Worm (Caenorhabditis elegans) whole organism, early embryonic: ENCODE results near the gene srh-70.

Source experiments
- B0310.2 ChIP-seq: sonication (generic microtip); optimal IDR thresholded peaks from 2 replicates; lab custom pipeline; 2016; ENCODE audit warnings: mild to moderate bottlenecking, missing genetic modification characterization, missing compliant biosample characterization
- F13C5.2 ChIP-seq: sonication (generic microtip); optimal IDR thresholded peaks from 2 replicates; lab custom pipeline; 2017; ENCODE audit warnings: mild to moderate bottlenecking, missing genetic modification characterization, inconsistent platforms, missing compliant biosample characterization
- aly-1 ChIP-seq: sonication (generic microtip); optimal IDR thresholded peaks from 2 replicates; lab custom pipeline; 2016; ENCODE audit warnings: missing genetic modification characterization, missing compliant biosample characterization
- ama-1 ChIP-seq: fragments of 150-350 bp; optimal IDR thresholded peaks from 2 replicates; lab custom pipeline; 2014
- ceh-13 ChIP-seq: fragments of 200-800 bp; sonication (Bioruptor generic); optimal IDR thresholded peaks from 2 replicates; lab custom pipeline; 2018; ENCODE audit warnings: mild to moderate bottlenecking, missing genetic modification characterization, missing compliant biosample characterization
- ceh-36 ChIP-seq: sonication (generic microtip); optimal IDR thresholded peaks from 2 replicates; lab custom pipeline; 2016; ENCODE audit warnings: missing genetic modification characterization, inconsistent platforms, missing compliant biosample characterization
- ets-7 ChIP-seq: sonication (generic microtip); optimal IDR thresholded peaks from 2 replicates; lab custom pipeline; 2016; ENCODE audit warnings: missing genotype, missing genetic modification characterization, missing compliant biosample characterization
- flt-1 ChIP-seq: fragments of 200-800 bp; sonication (Bioruptor generic); IDR thresholded peaks from 2 replicates; pipeline ENCODE4 v1.3.6; 2022; ENCODE audit warnings: missing genetic modification characterization, missing compliant biosample characterization
- hmbx-1 ChIP-seq: sonication (generic microtip); optimal IDR thresholded peaks from 2 replicates; lab custom pipeline; 2016; ENCODE audit warnings: mild to moderate bottlenecking, missing genetic modification characterization, missing compliant biosample characterization
- hmg-4 ChIP-seq: fragments of 200-800 bp; sonication (Bioruptor generic); optimal IDR thresholded peaks from 2 replicates; lab custom pipeline; 2018; ENCODE audit warnings: mild to moderate bottlenecking, missing genetic modification characterization, missing compliant biosample characterization
- hnd-1 ChIP-seq: sonication (generic microtip); optimal IDR thresholded peaks from 2 replicates; lab custom pipeline; 2016; ENCODE audit warnings: missing genetic modification characterization, missing compliant biosample characterization
- pes-1 ChIP-seq: fragments of 200-800 bp; sonication (Bioruptor generic); IDR thresholded peaks from 2 replicates; pipeline ENCODE4 v1.3.6; 2022; ENCODE audit warnings: missing genetic modification reagents, missing genetic modification characterization, missing compliant biosample characterization
- scrt-1 ChIP-seq: fragments of 200-800 bp; sonication (Bioruptor generic); IDR thresholded peaks from 2 replicates; pipeline ENCODE4 v1.3.6; 2022; ENCODE audit warnings: missing genetic modification characterization, missing compliant biosample characterization
- sea-1 ChIP-seq: fragments of 200-800 bp; sonication (Bioruptor generic); conservative IDR thresholded peaks from 2 replicates; pipeline ENCODE4 v1.3.6; 2022; ENCODE audit warnings: missing genetic modification characterization, missing compliant biosample characterization
- tbx-11 ChIP-seq: fragments of 200-800 bp; sonication (Bioruptor generic); IDR thresholded peaks from 2 replicates; pipeline ENCODE4 v1.3.6; 2022; ENCODE audit warnings: missing genetic modification characterization, missing compliant biosample characterization
- tbx-37 ChIP-seq: fragments of 200-800 bp; sonication (Bioruptor generic); conservative IDR thresholded peaks from 2 replicates; pipeline ENCODE4 v1.3.6; 2022; ENCODE audit warnings: missing genetic modification reagents, missing genetic modification characterization, missing compliant biosample characterization
- tra-4 ChIP-seq: sonication (generic microtip); optimal IDR thresholded peaks from 2 replicates; lab custom pipeline; 2017; ENCODE audit warnings: missing genetic modification characterization, missing compliant biosample characterization

srh-70 gene

DNA sequence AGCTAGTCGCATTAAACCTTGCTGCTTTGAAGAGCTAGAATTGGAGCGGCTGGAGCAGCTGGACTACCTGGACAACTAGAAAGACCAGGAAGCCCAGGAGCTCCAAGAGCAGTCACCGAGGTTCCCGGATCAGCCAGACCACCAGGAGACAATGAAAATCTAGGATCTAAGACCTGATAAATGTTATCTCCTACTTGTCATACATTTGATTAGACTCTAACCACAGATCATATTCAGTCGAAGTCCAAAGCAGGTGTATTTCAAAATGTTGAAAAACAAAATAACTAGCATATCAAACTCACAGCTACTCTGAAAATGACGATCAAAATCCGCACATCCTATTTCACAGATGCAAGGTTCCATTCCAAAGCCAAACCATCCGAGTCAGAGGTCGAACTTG, 26.7 kb downstream of the srh-70 start, which contains the start of gene srz-6:
Gene srz-6 (plus strand): TSS at position 301 of the 400 bp plus-strand sequence.
- TF ChIP-seq tbx-11 (GFP tag; lab: Robert Waterston, UW) (no peak), hmg-4 (no peak), tra-4 (tag; lab: Kevin White, UChicago) (no peak), ets-7 (tag; lab: Kevin White, UChicago) (no peak), scrt-1 (GFP tag; lab: Robert Waterston, UW) (no peak), B0310.2 (tag; lab: Kevin White, UChicago) (no peak), ceh-13 (GFP tag; lab: Kevin White, UChicago) (no peak), F13C5.2 (tag; lab: Kevin White, UChicago) (no peak), hmbx-1 (tag; lab: Kevin White, UChicago) (no peak), tbx-37 (no peak), pes-1 (GFP tag; lab: Robert Waterston, UW) (no peak)

- TF ChIP-seq tbx-37 (no peak), F13C5.2 (tag; lab: Kevin White, UChicago) (no peak), aly-1 (no peak), ceh-36 (tag; lab: Kevin White, UChicago) (no peak)
Measured at ce11 chrII:12489903-12490302, 28.8 kb downstream of the srh-70 start, which contains the start of gene T21B4.15. TSS of gene T21B4.15 (plus strand) at chrII:12490203.

- TF ChIP-seq hmg-4 (no peak), ets-7 (tag; lab: Kevin White, UChicago) (no peak), B0310.2 (tag; lab: Kevin White, UChicago) (no peak), aly-1 (no peak), F13C5.2 (tag; lab: Kevin White, UChicago) (no peak), tra-4 (tag; lab: Kevin White, UChicago) (no peak), scrt-1 (GFP tag; lab: Robert Waterston, UW) (no peak), flt-1 (GFP tag; lab: Robert Waterston, UW) (no peak), tbx-37 (no peak)
Measured at ce11 chrII:12488810-12489209, 29.8 kb downstream of the srh-70 start.

- TF ChIP-seq tbx-11 (GFP tag; lab: Robert Waterston, UW) (no peak), scrt-1 (GFP tag; lab: Robert Waterston, UW) (no peak), sea-1 (GFP tag; lab: Robert Waterston, UW) (no peak), flt-1 (GFP tag; lab: Robert Waterston, UW) (no peak), ets-7 (tag; lab: Kevin White, UChicago) (no peak), ceh-13 (GFP tag; lab: Kevin White, UChicago) (no peak), hnd-1 (tag; lab: Kevin White, UChicago) (no peak), ama-1 (lab: Kevin White, UChicago) (no peak), aly-1 (no peak), B0310.2 (tag; lab: Kevin White, UChicago) (no peak), pes-1 (GFP tag; lab: Robert Waterston, UW) (no peak), tbx-37 (no peak), tra-4 (tag; lab: Kevin White, UChicago) (no peak), hmg-4 (no peak)
Measured at ce11 chrII:12485060-12485459, 33.6 kb downstream of the srh-70 start, which contains the start of gene F15A4.10. TSS of gene F15A4.10 (minus strand) at chrII:12485160.

DNA sequence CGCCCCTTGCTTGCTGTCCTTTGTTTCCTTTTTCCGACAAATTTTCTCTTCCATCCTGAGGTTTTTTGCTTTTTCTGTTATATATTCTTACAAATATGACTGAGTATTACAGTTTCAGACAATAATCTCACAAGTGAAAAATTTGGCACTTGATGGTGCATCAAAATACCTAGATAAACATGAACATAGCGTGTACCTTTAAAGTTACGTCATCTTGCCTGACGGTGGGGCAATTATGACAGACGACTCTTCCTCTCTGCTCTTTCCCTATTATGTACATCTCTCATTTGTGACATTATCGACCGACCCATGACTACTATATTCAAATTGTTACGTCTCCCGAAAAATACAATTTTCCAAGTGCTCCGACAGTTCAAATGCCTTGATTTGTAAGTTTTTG, 36.0 kb downstream of the srh-70 start, which contains the start of gene fbxb-102:
Gene fbxb-102 (plus strand): TSS at position 301 of the 400 bp plus-strand sequence.
- TF ChIP-seq B0310.2 (tag; lab: Kevin White, UChicago) (no peak), ceh-36 (tag; lab: Kevin White, UChicago) (no peak), tbx-11 (GFP tag; lab: Robert Waterston, UW) (no peak), flt-1 (GFP tag; lab: Robert Waterston, UW) (no peak), tra-4 (tag; lab: Kevin White, UChicago) (no peak), ets-7 (tag; lab: Kevin White, UChicago) (no peak), hnd-1 (tag; lab: Kevin White, UChicago) (no peak), pes-1 (GFP tag; lab: Robert Waterston, UW) (no peak), ama-1 (lab: Kevin White, UChicago) (no peak), hmg-4 (no peak)

DNA sequence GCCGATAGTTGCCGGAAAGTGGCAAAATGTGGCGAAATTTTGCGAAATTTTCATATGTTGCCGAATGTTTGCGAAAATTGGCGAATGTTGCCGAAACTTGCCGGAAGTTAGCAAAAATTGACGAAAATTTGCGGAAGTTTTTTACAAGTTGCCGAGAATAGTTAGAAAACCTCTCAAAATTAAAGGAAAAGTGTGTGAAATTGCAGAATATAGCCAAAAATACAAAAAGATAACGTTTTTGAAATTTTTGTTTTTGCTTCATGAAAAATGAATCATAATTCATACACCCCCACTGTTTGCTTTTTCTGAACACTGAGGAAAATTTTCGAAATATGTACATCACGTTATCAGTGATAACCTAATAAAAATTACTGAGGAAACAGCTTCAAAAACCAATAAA, 37.0 kb downstream of the srh-70 start:
- TF ChIP-seq ama-1 (lab: Kevin White, UChicago): no peak
- no peak for TF ChIP-seq tbx-37

DNA sequence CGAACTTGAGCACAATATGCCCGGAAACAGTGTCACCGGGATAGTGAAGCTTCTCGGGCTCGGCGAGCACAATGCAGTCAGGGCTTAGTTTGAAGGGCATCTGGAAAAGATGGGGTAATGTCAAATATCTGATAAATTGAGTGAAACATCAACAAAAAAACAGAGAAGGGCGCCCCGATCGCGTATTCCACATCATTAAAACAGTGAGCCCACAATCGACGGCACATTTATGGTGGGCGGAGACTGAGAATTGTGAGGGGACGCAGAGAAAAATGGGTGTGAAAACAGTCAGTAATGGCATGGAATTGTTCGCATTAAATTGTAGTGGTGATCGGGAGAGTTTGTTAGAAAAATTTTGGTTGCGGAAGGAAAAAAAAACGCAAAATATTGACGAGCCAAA, 37.8 kb downstream of the srh-70 start, which contains the start of gene arrd-9:
Gene arrd-9 (minus strand): TSS at position 101 of the 400 bp plus-strand sequence.
- TF ChIP-seq ets-7 (tag; lab: Kevin White, UChicago): no peak
- no peak for TF ChIP-seq flt-1 (GFP tag; lab: Robert Waterston, UW)
- no peak for TF ChIP-seq hnd-1 (tag; lab: Kevin White, UChicago)
- no peak for TF ChIP-seq ceh-36 (tag; lab: Kevin White, UChicago)
- TF ChIP-seq hmbx-1 (tag; lab: Kevin White, UChicago): no peak
- TF ChIP-seq ama-1 (lab: Kevin White, UChicago): no peak
- no peak for TF ChIP-seq hmg-4
- no peak for TF ChIP-seq tbx-37
- TF ChIP-seq sea-1 (GFP tag; lab: Robert Waterston, UW): no peak
- TF ChIP-seq scrt-1 (GFP tag; lab: Robert Waterston, UW): no peak

DNA sequence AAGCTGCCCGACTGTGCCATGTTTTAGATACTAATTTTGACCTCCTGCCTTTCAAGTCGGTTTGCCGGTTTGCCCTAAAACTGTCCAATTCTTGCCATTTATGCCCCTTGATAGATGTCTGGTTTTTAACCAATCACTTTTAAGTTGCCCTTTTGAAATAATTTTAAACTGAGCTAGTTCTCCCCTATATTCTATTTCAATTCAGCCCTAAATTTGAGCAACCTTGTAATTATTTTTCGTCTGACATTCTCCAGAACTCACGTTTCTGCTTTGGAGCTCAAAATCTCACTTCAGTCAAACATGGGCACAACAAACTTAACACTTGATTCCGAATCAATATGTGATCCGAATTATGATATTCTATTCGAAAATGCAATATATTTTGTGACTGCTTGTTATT, 45.3 kb downstream of the srh-70 start, which contains the start of gene srg-17:
Gene srg-17 (plus strand): TSS at position 301 of the 400 bp plus-strand sequence.
- TF ChIP-seq tra-4 (tag; lab: Kevin White, UChicago): no peak
- no peak for TF ChIP-seq ama-1 (lab: Kevin White, UChicago)
- TF ChIP-seq hmbx-1 (tag; lab: Kevin White, UChicago): no peak
- no peak for TF ChIP-seq ceh-13 (GFP tag; lab: Kevin White, UChicago)
- TF ChIP-seq ceh-36 (tag; lab: Kevin White, UChicago): no peak
- no peak for TF ChIP-seq scrt-1 (GFP tag; lab: Robert Waterston, UW)
- TF ChIP-seq B0310.2 (tag; lab: Kevin White, UChicago): no peak
- TF ChIP-seq flt-1 (GFP tag; lab: Robert Waterston, UW): no peak
- no peak for TF ChIP-seq aly-1
- no peak for TF ChIP-seq pes-1 (GFP tag; lab: Robert Waterston, UW)
- TF ChIP-seq hmg-4: no peak
- no peak for TF ChIP-seq F13C5.2 (tag; lab: Kevin White, UChicago)
- TF ChIP-seq hnd-1 (tag; lab: Kevin White, UChicago): no peak
- no peak for TF ChIP-seq tbx-37
